Worm (Caenorhabditis elegans) whole organism, young adult: ENCODE data around the gene dop-6.

Experiments
- C06A6.2 ChIP-seq: fragments of 200-800 bp; sonication (Bioruptor generic); conservative IDR thresholded peaks from 2 replicates; pipeline ENCODE4 v1.3.6; 2022; ENCODE audit warnings: missing genetic modification characterization, missing compliant biosample characterization
- F33H1.4 ChIP-seq: fragments of 200-800 bp; sonication (Bioruptor generic); IDR thresholded peaks from 2 replicates; pipeline ENCODE4 v1.3.6; 2022; ENCODE audit warnings: missing genetic modification reagents, missing genetic modification characterization, missing compliant biosample characterization
- F52B5.7 ChIP-seq: sonication (generic microtip); optimal IDR thresholded peaks from 2 replicates; lab custom pipeline; 2016; ENCODE audit warnings: mild to moderate bottlenecking, missing genetic modification characterization, missing compliant biosample characterization
- attf-5 ChIP-seq: fragments of 200-800 bp; sonication (Bioruptor generic); optimal IDR thresholded peaks from 2 replicates; lab custom pipeline; 2018; ENCODE audit warnings: mild to moderate bottlenecking, missing genetic modification characterization, missing compliant biosample characterization
- dpff-1 ChIP-seq: sonication (generic microtip); optimal IDR thresholded peaks from 2 replicates; lab custom pipeline; 2017; ENCODE audit warnings: mild to moderate bottlenecking, missing genetic modification characterization, missing compliant biosample characterization
- ekl-4 ChIP-seq: fragments of 200-800 bp; sonication (Bioruptor generic); IDR thresholded peaks from 2 replicates; pipeline ENCODE4 v1.3.6; 2022; ENCODE audit warnings: missing genetic modification reagents, missing genetic modification characterization, missing compliant biosample characterization
- ets-4 ChIP-seq: fragments of 200-800 bp; sonication (Bioruptor generic); optimal IDR thresholded peaks from 2 replicates; lab custom pipeline; 2018; ENCODE audit warnings: mild to moderate bottlenecking, missing genetic modification characterization, missing compliant biosample characterization
- gei-17 ChIP-seq: fragments of 200-800 bp; sonication (Bioruptor generic); optimal IDR thresholded peaks from 2 replicates; lab custom pipeline; 2018; ENCODE audit warnings: mild to moderate bottlenecking, missing genetic modification characterization, missing compliant biosample characterization
- hsf-1 ChIP-seq: fragments of 200-800 bp; sonication (Bioruptor generic); IDR thresholded peaks from 2 replicates; pipeline ENCODE4 v1.3.6; 2022; ENCODE audit warnings: missing genetic modification reagents, missing genetic modification characterization, missing compliant biosample characterization
- pha-4 ChIP-seq: fragments of 150-350 bp; sonication (generic microtip); optimal IDR thresholded peaks from 2 replicates; lab custom pipeline; 2014; ENCODE audit warnings: missing biosample characterization, missing genetic modification reagents, missing genetic modification characterization
- rec-8 ChIP-seq, 2 experiments: sonication (generic microtip); optimal IDR thresholded peaks; 2 replicates each; lab custom pipeline; 2016; ENCODE audit warnings: mild to moderate bottlenecking in 2 of 2, missing genetic modification characterization in 2 of 2, missing genetic modification reagents in 2 of 2, missing genotype in 2 of 2, missing biosample characterization in 1 of 2, missing compliant biosample characterization in 1 of 2, moderate library complexity in 1 of 2
- snpc-4 ChIP-seq, 5 experiments: fragments of 150-350 bp in 1 of 5; sonication (generic microtip) in 4 of 5; optimal IDR thresholded peaks; 2 replicates each; lab custom pipeline; 2014 to 2018; ENCODE audit warnings: missing genetic modification characterization in 5 of 5, missing biosample characterization in 3 of 5, antibody characterized with exemption in 2 of 5, mild to moderate bottlenecking in 2 of 5, missing compliant biosample characterization in 2 of 5, missing genotype in 2 of 5, moderate library complexity in 2 of 5, missing genetic modification reagents in 1 of 5
- unc-62 ChIP-seq: fragments of 150-350 bp; optimal IDR thresholded peaks from 2 replicates; lab custom pipeline; 2014; ENCODE audit warnings: missing biosample characterization, missing genetic modification reagents, missing genetic modification characterization
- zim-3 ChIP-seq: sonication (generic microtip); optimal IDR thresholded peaks from 2 replicates; lab custom pipeline; 2017; ENCODE audit warnings: mild to moderate bottlenecking, missing genetic modification characterization, moderate library complexity, missing compliant biosample characterization

DNA sequence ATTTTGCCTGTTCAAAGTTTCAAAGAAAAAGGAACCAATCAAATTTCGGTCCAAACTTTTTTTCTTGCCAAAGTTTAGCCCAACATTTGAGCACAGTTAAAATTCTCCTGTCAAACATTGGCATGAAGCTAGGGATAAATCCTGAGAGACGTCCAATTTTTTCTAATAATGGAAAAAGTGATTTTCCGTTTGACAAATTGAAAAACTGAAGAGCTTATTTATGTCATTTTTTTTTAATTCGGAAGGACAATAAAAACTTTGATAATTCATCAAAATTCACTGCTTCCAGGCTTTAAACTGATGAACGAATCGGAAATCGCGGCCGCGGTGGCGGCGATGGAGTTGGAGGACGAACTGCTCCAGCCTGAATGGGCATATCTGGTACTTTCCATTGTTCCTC lies at the start of gene dop-6:
- TF ChIP-seq F33H1.4 (GFP tag; lab: Robert Waterston, UW), result no peak
- TF ChIP-seq F52B5.7, result no peak
- no peak for TF ChIP-seq unc-62 (GFP tag; lab: Kevin White, UChicago)
- TF ChIP-seq attf-5 (GFP tag; lab: Kevin White, UChicago), result no peak
- no peak for TF ChIP-seq ets-4
- TF ChIP-seq pha-4 (tag; lab: Kevin White, UChicago), result no peak
- TF ChIP-seq dpff-1 (tag; lab: Kevin White, UChicago), result no peak
- no peak for TF ChIP-seq zim-3
- no peak for TF ChIP-seq ekl-4
- TF ChIP-seq C06A6.2 (GFP tag; lab: Robert Waterston, UW), result no peak
- no peak for TF ChIP-seq snpc-4 (GFP tag; optimal IDR thresholded peaks at IDR 0.05; lab: Kevin White, UChicago)
- no peak for TF ChIP-seq snpc-4 (tag; optimal IDR thresholded peaks at IDR 0.05; lab: Kevin White, UChicago)
- TF ChIP-seq rec-8 (tag; optimal IDR thresholded peaks at IDR 0.05; lab: Kevin White, UChicago), result no peak
- no peak for TF ChIP-seq hsf-1 (GFP tag; lab: Robert Waterston, UW)
- TF ChIP-seq gei-17 (GFP tag; lab: Kevin White, UChicago), result no peak
